Fruit fly (Drosophila melanogaster) whole organism, adult: ENCODE data around the gene Pp2B-14D.

ENCODE experiments used
- CG11617 ChIP-seq: fragments of 200-800 bp; sonication (Bioruptor generic); optimal IDR thresholded peaks from 2 replicates; lab custom pipeline; 2017; ENCODE audit warnings: mild to moderate bottlenecking, missing biosample characterization, missing genetic modification reagents, missing genetic modification characterization
- CG12768 ChIP-seq: fragments of 200-800 bp; sonication (Bioruptor generic); optimal IDR thresholded peaks from 2 replicates; lab custom pipeline; 2017; ENCODE audit warnings: missing biosample characterization, missing genetic modification characterization, mild to moderate bottlenecking, moderate library complexity, missing genetic modification reagents
- CG14711 ChIP-seq: fragments of 200-800 bp; sonication (Bioruptor generic); optimal IDR thresholded peaks from 2 replicates; lab custom pipeline; 2018; ENCODE audit warnings: missing biosample characterization, mild to moderate bottlenecking, missing genetic modification characterization, moderate library complexity
- CG1620 ChIP-seq: fragments of 200-800 bp; sonication (Bioruptor generic); optimal IDR thresholded peaks from 2 replicates; lab custom pipeline; 2016; ENCODE audit warnings: missing biosample characterization, missing genetic modification characterization
- CG33017 ChIP-seq: fragments of 200-800 bp; sonication (Bioruptor generic); optimal IDR thresholded peaks from 2 replicates; lab custom pipeline; 2018; ENCODE audit warnings: missing biosample characterization, mild to moderate bottlenecking, missing genetic modification characterization, moderate library complexity
- CG5204 ChIP-seq: fragments of 200-800 bp; sonication (Bioruptor generic); optimal IDR thresholded peaks from 2 replicates; lab custom pipeline; 2016; ENCODE audit warnings: missing biosample characterization, missing genetic modification characterization
- CG7045 ChIP-seq: fragments of 200-800 bp; sonication (Bioruptor generic); optimal IDR thresholded peaks from 2 replicates; lab custom pipeline; 2017; ENCODE audit warnings: missing biosample characterization, mild to moderate bottlenecking, missing genetic modification characterization
- CG7101 ChIP-seq: fragments of 200-800 bp; sonication (Bioruptor generic); optimal IDR thresholded peaks from 2 replicates; lab custom pipeline; 2018; ENCODE audit warnings: missing biosample characterization, mild to moderate bottlenecking, missing genetic modification characterization, moderate library complexity
- Clk ChIP-seq: fragments of 200-800 bp; sonication (Bioruptor generic); optimal IDR thresholded peaks from 2 replicates; lab custom pipeline; 2017; ENCODE audit warnings: missing biosample characterization, missing genetic modification characterization
- Crg-1 ChIP-seq: fragments of 200-800 bp; sonication (Bioruptor generic); optimal IDR thresholded peaks from 2 replicates; lab custom pipeline; 2016; ENCODE audit warnings: missing biosample characterization, missing genetic modification characterization
- Mnt ChIP-seq: fragments of 200-800 bp; sonication (Bioruptor generic); optimal IDR thresholded peaks from 2 replicates; lab custom pipeline; 2016; ENCODE audit warnings: missing biosample characterization, mild to moderate bottlenecking, missing genetic modification characterization
- bab1 ChIP-seq: fragments of 200-800 bp; sonication (Bioruptor generic); optimal IDR thresholded peaks from 3 replicates; lab custom pipeline; 2019; ENCODE audit warnings: missing biosample characterization, mild to moderate bottlenecking, missing genetic modification characterization, moderate library complexity
- cic ChIP-seq: fragments of 200-800 bp; sonication (Bioruptor generic); optimal IDR thresholded peaks from 2 replicates; lab custom pipeline; 2017; ENCODE audit warnings: missing biosample characterization, mild to moderate bottlenecking, missing genetic modification characterization, moderate library complexity
- cnc ChIP-seq, 2 experiments: fragments of >200 bp; optimal IDR thresholded peaks; 2 replicates each; lab custom pipeline; 2017
- kay ChIP-seq: fragments of 200-800 bp; sonication (Bioruptor generic); peaks from one replicate; lab custom pipeline; 2016; ENCODE audit warnings: missing biosample characterization, missing genetic modification characterization, borderline replicate concordance
- ovo ChIP-seq: fragments of 200-800 bp; sonication (Bioruptor generic); optimal IDR thresholded peaks from 2 replicates; lab custom pipeline; 2016; ENCODE audit warnings: missing biosample characterization, missing genetic modification characterization
- pad ChIP-seq: fragments of 200-800 bp; sonication (Bioruptor generic); optimal IDR thresholded peaks from 3 replicates; lab custom pipeline; 2017; ENCODE audit warnings: missing biosample characterization, missing genetic modification characterization, mild to moderate bottlenecking, moderate library complexity, missing genetic modification reagents
- tj ChIP-seq: fragments of 200-800 bp; sonication (Bioruptor generic); optimal IDR thresholded peaks from 3 replicates; lab custom pipeline; 2017; ENCODE audit warnings: missing biosample characterization, mild to moderate bottlenecking, missing genetic modification characterization, moderate library complexity
- toe ChIP-seq: fragments of 200-800 bp; sonication (Bioruptor generic); optimal IDR thresholded peaks from 2 replicates; lab custom pipeline; 2016; ENCODE audit warnings: missing biosample characterization, missing genetic modification characterization

The Pp2B-14D gene

dm6 chrX:16596250-16596793 lies 36.5 kb upstream of the Pp2B-14D start:
- TF ChIP-seq Clk (GFP tag; lab: Kevin White, UChicago): no peak
- no peak for TF ChIP-seq Mnt (GFP tag; lab: Kevin White, UChicago)
- TF ChIP-seq CG1620 (GFP tag; lab: Kevin White, UChicago): no peak
- TF ChIP-seq CG33017 (tag; lab: Kevin White, UChicago): no peak
- TF ChIP-seq CG7101 (tag; lab: Kevin White, UChicago): no peak
- no peak for TF ChIP-seq CG12768

- TF ChIP-seq CG7045 (GFP tag; lab: Kevin White, UChicago) (no peak), CG11617 (GFP tag; lab: Kevin White, UChicago) (no peak), Crg-1 (no peak), toe (GFP tag; lab: Kevin White, UChicago) (no peak), CG12768 (no peak), tj (GFP tag; lab: Kevin White, UChicago) (no peak), Mnt (GFP tag; lab: Kevin White, UChicago) (no peak), pad (GFP tag; lab: Kevin White, UChicago) (no peak), CG14711 (tag; lab: Kevin White, UChicago) (no peak), CG1620 (GFP tag; lab: Kevin White, UChicago) (no peak), cic (GFP tag; lab: Kevin White, UChicago) (no peak), ovo (GFP tag; lab: Kevin White, UChicago) (no peak), CG33017 (tag; lab: Kevin White, UChicago) (no peak), bab1 (GFP tag; lab: Kevin White, UChicago) (no peak), kay (GFP tag; lab: Kevin White, UChicago) (no peak)
Measured at dm6 chrX:16595411-16595810, 35.6 kb upstream of the Pp2B-14D start.

dm6 chrX:16593418-16593817 lies 33.6 kb upstream of the Pp2B-14D start, which contains the start of the genes SMC3 and Ubc7:
Gene SMC3 (minus strand): TSS chrX:16593439.
Gene Ubc7 (plus strand): TSS chrX:16593677.
- TF ChIP-seq CG14711 (tag; lab: Kevin White, UChicago): peak; percentile 15
- peak; percentile 26 for TF ChIP-seq Mnt (GFP tag; lab: Kevin White, UChicago)
- peak; percentile 40 for TF ChIP-seq bab1 (GFP tag; lab: Kevin White, UChicago)
- no peak for TF ChIP-seq Clk (GFP tag; lab: Kevin White, UChicago)
- no peak for TF ChIP-seq pad (GFP tag; lab: Kevin White, UChicago)
- peak; percentile 34 for TF ChIP-seq CG11617 (GFP tag; lab: Kevin White, UChicago)
- TF ChIP-seq toe (GFP tag; lab: Kevin White, UChicago): no peak

DNA sequence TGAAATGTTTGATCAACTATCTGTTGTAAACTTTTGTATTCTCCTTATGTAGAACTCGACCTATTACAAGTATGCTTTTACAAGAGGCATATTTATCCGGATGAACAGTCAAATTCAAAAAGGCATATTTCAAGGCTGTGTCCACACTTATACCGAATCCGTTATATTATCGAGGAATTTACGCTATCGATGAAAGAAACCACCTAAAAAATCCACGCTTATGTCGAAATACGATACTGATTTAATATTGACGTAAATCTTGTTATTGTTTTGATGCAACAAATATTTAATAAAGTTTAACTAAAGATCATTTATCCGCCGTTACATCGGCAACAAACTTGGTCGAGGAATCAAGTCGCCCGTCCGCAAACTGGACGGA lies 27.8 kb upstream of the Pp2B-14D start, which contains the start of gene CG13014:
Gene CG13014 (plus strand): TSS at position 206 of the 379 bp plus-strand sequence.
- TF ChIP-seq kay (GFP tag; lab: Kevin White, UChicago) (no peak), tj (GFP tag; lab: Kevin White, UChicago) (no peak)

DNA sequence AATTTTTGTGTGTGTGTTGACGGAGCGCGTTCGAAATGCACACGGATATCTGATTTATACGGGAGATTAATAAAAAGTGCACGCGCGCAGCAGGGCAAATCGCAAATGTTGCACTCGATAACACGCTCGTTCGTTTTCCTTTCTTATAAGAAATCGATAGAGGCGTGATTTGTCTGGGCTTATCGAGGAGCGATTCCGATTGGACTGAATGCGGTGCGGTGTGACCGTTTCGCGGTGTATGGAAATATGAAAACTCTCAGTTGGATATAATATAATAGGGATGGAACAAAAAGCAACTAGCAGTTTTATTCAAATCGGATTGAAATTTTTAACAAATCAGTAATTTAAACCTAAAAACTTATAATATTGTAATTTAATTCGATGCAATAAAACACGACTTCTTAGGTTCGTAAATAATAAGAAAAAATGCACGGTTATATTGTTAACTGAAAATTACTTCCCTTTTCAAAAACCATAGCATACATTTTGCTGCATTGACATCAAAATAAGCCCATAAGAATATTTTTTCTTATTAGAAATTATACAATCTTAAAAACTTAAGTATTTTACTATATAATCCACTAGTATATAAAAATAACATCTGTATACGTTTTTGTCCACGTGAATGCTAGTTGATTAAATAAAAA lies 27.3 kb upstream of the Pp2B-14D start, which contains the start of gene CanA-14F:
Gene CanA-14F (minus strand): TSS at position 152 of the 647 bp plus-strand sequence.
- TF ChIP-seq CG1620 (GFP tag; lab: Kevin White, UChicago) (peak; percentile 45), cic (GFP tag; lab: Kevin White, UChicago) (peak; percentile 14), cnc (optimal IDR thresholded peaks at IDR 0.05; lab: Kevin White, UChicago) (no peak), Crg-1 (no peak), bab1 (GFP tag; lab: Kevin White, UChicago) (peak; percentile 50), Mnt (GFP tag; lab: Kevin White, UChicago) (peak; percentile 33), CG7101 (tag; lab: Kevin White, UChicago) (peak; percentile 8)

dm6 chrX:16586178-16586890 lies 26.5 kb upstream of the Pp2B-14D start:
- TF ChIP-seq Mnt (GFP tag; lab: Kevin White, UChicago) (no peak), CG7045 (GFP tag; lab: Kevin White, UChicago) (no peak), toe (GFP tag; lab: Kevin White, UChicago) (no peak), ovo (GFP tag; lab: Kevin White, UChicago) (peak; percentile 23), kay (GFP tag; lab: Kevin White, UChicago) (peak; percentile 91), pad (GFP tag; lab: Kevin White, UChicago) (peak; percentile 29), Clk (GFP tag; lab: Kevin White, UChicago) (no peak), cic (GFP tag; lab: Kevin White, UChicago) (no peak), Crg-1 (no peak), CG1620 (GFP tag; lab: Kevin White, UChicago) (no peak), CG7101 (tag; lab: Kevin White, UChicago) (no peak), CG14711 (tag; lab: Kevin White, UChicago) (no peak), CG33017 (tag; lab: Kevin White, UChicago) (no peak), CG5204 (GFP tag; lab: Kevin White, UChicago) (no peak), bab1 (GFP tag; lab: Kevin White, UChicago) (no peak)
